Worm (Caenorhabditis elegans) whole organism, dauer: ENCODE results near the gene chtb-2.

Source experiments
- unc-62 ChIP-seq: sonication (generic microtip); optimal IDR thresholded peaks from 2 replicates; lab custom pipeline; 2017; ENCODE audit warnings: missing biosample characterization, missing genetic modification reagents, missing genetic modification characterization

Gene chtb-2

DNA sequence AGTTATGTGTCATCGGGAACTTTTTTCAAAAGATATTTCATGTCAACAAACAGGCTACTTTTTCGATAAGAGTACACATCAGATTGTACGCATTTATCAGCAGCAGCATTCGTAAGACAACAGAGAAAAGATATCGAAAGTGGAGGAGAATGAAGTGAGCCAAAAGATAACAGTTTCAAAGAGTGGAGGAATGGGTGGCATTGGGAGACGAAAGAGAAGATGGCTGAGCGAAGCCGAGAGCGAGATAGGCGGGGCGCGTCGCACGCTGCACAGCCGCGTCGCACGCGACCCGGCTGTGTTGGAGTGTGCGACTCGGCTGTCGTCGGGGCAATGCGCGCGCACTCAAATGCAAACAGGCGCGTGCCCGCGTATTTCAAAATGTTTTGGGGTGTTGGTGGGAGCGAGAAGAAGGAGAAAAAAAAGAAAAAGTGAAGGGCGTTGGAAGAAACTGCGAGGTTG is 18.9 kb upstream of the chtb-2 start:
- TF ChIP-seq unc-62 (GFP tag; lab: Kevin White, UChicago) = no peak

DNA sequence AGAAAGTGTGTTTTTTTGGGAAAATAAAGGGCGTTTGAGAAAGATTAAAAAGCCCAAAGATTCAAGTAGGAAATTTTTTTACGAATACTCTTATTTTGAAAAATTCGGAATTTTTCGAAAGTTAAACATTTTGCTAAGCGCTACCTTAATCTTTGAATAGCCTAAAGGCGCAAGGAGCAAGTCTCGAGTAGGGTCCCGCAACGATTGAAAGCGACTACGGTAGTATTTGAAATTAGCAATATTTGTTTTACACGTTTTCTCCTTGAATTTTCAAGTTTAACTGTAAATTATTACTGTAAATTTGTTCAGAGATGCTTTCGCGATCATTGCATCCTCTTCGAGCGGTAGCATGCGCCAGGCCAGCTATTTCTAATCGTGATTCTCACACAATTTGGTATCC is 18.1 kb upstream of the chtb-2 start, which contains the start of gene nduf-2.2:
nduf-2.2 (plus strand) TSS at position 310 of the 400 bp plus-strand sequence.
- no peak for TF ChIP-seq unc-62 (GFP tag; lab: Kevin White, UChicago)

DNA sequence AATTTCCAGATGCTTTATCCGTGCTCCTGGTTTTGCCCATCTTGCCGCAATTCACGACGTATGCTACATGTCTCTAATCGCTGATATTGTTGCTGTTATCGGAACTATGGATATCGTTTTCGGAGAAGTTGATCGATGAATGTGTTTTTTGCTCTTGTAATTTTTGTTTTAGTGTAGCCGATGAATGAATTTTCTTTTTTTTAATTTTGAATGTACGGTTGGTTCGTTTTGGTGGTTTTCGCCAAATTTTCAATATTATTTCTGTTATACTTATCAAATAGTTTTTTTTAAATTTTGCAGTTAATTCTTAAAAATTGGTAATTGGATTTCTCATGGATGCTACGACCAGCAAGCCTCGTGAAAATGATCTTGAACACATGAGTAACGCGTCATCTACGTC is 16.0 kb upstream of the chtb-2 start, which contains the start of gene T26A5.2:
T26A5.2 (plus strand) TSS at position 301 of the 400 bp plus-strand sequence.
- TF ChIP-seq unc-62 (GFP tag; lab: Kevin White, UChicago) = no peak

DNA sequence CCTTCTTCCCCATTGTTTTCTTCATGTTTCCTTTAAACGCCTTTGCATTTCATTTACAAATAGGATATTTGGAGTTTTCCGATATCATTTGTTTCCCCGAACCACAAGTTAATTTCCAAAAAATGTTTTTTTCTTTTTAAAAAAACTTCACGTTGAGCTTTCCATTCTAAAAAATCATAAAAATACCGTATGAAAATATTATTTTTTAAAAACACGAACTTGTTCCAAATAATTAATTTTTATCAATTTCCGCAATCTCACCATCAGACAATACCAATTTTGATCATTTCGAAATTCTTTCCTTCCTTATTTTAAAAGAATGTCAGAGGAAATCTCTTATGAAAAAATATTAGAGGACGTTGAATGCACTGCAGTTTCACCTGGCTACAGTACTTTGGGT is 11.6 kb upstream of the chtb-2 start, which contains the start of gene wht-6:
wht-6 (plus strand) TSS at position 301 of the 400 bp plus-strand sequence.
- no peak for TF ChIP-seq unc-62 (GFP tag; lab: Kevin White, UChicago)

DNA sequence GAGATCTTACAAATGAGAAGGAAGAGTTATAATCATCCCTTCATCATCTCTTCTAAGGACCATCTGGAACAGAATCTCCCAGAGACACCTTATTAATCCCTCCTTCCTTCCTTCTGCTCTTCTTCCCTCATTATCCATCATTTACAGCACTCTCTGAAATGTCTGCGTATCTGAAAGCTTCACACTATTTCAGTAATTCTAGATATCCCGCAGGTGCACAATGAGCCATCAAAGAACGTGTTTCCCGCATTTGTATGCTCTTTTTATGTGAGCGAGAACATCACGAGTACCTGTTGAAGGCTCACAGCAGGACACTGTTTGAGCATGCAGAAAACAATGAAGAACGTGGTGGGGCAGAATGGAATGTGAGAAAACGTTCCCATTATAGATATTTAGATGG is 6.6 kb upstream of the chtb-2 start:
- no peak for TF ChIP-seq unc-62 (GFP tag; lab: Kevin White, UChicago)

DNA sequence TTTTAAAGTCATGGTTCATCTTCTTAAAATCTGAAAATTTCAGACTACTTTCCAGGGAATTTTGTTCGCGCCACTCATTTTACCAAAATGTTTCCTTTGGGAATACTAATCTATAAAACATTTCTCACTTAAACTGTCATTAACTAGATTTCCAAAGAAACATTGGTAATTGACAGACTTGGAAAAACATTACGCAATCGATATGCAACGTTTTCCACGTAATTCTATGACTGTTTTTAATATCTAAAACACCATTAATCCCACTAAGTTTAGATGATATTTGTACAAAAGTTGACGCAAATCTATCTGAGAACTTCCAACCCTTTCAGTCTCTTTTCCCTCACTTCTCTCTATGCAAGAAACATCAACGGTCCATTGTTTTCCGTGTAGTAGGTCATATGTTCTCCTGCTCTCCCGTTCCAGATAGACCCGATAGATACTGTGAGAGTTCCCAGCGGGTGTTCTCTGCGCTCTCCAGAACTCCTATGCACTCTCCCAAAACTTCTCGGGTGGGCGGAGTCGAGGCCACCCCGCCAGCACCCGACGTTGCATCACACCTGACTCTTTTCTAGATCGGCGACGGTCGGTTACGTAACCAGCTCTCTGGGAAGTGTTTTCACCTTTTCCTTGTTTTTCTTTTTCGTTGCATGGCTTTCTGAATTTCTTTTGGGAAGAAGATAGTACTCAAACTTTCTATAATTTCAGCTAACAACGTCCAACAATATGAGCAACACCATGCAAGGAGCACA is 4.6 kb upstream of the chtb-2 start, which contains the start of gene zip-8:
zip-8 (plus strand) TSS at position 700 of the 749 bp plus-strand sequence.
- no peak for TF ChIP-seq unc-62 (GFP tag; lab: Kevin White, UChicago)

DNA sequence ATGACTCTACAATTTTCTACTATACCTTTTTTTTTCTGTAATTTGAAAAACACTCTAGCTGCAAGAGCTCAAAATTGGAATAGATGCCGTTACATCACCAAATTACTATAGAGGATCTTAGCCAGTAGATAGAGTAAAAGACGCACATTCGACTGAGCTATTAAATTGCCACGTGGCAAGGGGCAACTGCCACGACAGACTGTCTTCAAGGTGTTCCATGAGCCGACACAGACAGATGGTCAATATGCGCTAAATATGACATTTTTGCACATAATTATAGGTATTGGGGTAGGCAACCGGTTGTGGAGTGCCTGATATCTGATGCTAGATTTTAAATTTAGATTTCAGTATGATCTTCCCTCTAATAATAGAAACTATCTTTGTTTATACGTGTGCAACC is 3.6 kb upstream of the chtb-2 start:
- TF ChIP-seq unc-62 (GFP tag; lab: Kevin White, UChicago) = no peak

DNA sequence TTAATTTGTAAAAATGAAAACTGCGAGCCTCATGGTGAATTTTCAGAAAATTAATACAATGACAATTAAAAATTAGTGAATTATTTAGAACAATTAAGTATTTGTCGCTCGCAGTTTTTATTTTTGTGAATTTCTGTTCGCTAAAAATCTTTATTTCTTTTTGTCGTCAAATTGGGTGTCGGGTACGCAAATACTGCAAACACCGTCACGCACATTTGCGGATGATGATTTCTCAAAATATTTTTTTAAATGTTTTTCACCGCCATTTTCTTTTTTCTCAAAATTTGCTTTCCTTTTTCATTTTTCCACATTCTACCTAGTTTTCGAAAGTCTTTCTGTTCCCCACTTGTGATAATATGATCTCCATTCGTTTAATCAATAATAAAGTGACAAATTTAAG is 5.9 kb downstream of the chtb-2 start:
- TF ChIP-seq unc-62 (GFP tag; lab: Kevin White, UChicago) = no peak

DNA sequence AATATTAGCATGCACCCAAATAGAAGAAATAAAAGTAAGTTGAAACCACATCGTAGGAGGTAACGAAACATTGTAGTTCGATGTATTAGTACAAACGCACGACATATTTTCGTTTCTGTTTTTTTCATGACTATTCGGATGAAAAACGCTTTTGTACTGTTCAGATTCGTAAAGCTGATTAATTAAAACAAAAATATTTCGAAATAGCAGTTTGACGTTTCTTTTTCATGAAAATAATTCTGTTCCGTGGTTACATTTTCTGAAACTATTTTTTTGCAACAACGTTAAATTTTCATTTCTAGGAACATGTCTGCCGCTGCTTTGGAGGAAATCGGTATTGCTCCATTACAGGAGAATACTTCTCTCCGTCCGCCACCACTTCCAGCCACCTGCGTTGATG is 6.5 kb downstream of the chtb-2 start, which contains the start of gene rpt-3:
rpt-3 (plus strand) TSS at position 301 of the 400 bp plus-strand sequence.
- TF ChIP-seq unc-62 (GFP tag; lab: Kevin White, UChicago) = no peak

DNA sequence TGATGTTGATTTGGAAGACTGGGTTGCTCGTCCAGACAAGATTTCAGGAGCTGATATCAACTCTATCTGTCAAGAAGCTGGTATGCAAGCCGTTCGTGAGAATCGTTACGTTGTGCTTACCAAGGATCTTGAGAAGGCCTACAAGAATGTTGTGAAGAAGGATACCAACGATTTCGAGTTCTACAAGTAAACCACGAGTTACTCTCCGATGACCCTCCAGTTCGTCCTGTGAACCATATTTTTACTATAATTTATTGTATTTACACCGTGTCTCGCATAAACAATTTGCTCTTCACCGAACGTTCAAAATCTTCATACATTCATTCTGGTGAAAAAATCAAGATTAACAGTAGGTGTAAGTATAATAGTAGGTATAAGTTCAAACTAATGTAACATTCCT is 8.0 kb downstream of the chtb-2 start:
- TF ChIP-seq unc-62 (GFP tag; lab: Kevin White, UChicago) = no peak

DNA sequence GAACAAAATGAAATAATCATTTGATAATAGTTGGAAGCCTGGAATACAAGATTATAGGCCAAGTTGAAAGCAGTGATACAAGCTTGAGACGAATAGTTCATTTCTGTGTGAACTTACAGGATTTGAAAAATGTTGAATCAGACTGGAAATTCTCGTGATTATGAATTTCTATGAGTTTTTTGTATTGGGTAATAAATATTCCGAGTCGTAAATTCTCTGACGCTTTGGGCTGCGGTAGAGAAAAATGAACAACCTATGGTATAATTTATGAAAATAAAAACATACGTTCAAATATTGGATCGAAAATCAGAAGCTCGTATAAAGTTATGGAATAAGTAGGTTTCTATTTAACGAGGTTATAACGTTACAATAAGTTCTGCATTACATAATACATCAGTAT is 9.8 kb downstream of the chtb-2 start, which contains the start of gene srb-11:
srb-11 (minus strand) TSS at position 101 of the 400 bp plus-strand sequence.
- TF ChIP-seq unc-62 (GFP tag; lab: Kevin White, UChicago) = no peak

DNA sequence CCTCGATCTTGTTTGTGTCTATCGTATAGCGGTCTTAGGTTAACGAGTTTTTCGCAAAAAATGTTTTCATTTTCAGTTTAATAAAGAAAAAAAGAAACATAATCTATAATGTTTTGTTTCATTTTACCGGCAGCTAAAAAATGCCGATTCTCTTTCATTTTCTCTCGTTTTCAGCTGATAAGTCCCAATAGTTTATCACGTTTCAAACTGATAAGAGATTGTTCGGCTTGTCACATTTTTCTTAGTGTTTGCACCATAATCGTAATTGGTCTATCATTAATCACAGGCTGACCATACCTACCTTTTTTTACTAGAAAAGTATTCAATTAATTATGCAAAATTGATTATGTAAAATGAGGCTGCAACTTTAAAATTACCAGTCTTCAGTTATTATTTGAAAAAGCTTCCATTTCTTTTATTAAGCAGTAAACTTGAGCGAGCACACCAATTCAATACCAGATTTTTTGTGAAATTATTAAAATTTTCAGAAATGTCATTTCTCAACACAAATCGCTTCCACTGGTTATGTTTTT is 12.2 kb downstream of the chtb-2 start, which contains the start of gene F23F12.13:
F23F12.13 (plus strand) TSS at position 483 of the 533 bp plus-strand sequence.
- TF ChIP-seq unc-62 (GFP tag; lab: Kevin White, UChicago) = no peak

DNA sequence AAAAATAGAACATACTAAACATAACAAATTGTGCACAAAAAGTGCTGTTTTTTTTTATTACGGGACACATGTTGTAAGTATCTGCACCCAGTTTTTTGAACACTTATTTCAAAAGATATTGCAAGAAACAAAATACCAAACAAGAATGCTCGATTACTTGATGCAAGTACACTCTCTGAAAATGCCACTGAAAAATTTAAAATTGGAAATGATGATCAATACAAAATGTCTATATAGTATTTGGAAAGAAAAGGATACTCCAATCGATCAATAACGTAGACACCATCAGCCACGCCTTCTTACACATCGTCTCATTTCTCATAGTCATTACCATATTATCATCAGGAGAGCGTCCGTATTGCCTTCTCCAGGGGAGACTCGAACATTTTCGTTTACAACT is 15.2 kb downstream of the chtb-2 start, which contains the start of gene sdz-15:
sdz-15 (plus strand) TSS at position 301 of the 400 bp plus-strand sequence.
- no peak for TF ChIP-seq unc-62 (GFP tag; lab: Kevin White, UChicago)

DNA sequence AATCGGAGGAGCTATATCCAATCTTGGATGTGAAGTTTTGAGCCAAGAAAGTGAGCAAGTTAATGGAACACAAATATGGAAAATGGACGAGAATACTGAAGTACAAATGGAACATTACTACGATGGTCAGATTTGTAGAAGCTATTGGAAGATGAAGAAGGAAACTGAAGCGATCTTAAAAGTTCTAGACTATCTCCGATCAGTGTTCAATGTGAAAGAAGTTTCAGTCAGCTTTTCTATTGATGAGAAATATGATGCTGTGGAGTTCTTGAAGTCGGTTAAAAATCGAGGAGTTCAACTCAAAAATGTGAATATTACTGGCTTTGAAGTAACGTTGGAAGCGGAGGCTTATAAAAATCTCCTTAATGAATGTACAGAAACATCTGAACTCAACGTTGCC is 16.1 kb downstream of the chtb-2 start:
- no peak for TF ChIP-seq unc-62 (GFP tag; lab: Kevin White, UChicago)

DNA sequence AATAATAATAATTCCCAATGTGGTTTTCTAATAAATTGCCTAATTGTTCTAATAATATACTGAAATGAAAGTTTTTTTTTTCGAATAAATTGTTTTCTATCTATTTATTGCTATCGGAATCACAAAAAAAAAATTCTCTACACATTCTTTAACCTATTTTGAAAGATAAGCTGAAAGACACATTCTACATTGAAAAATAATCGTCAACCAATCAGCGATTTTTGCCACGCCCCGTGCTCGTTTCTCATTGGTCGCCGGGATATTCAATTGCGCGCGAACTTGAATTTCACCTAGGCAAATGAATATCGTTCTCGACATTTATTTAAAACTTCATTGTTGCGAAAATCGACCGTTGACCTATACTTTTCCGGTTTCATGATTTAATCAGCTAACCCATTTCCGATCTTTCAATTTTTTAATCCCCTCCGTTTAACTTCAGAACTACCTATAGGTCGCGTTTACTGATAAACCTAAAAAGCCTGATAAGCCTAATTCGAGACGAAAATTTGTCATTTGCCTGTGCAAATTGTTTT is 17.1 kb downstream of the chtb-2 start, which contains the start of gene F23F12.3:
F23F12.3 (plus strand) TSS at position 483 of the 533 bp plus-strand sequence.
- TF ChIP-seq unc-62 (GFP tag; lab: Kevin White, UChicago) = no peak

DNA sequence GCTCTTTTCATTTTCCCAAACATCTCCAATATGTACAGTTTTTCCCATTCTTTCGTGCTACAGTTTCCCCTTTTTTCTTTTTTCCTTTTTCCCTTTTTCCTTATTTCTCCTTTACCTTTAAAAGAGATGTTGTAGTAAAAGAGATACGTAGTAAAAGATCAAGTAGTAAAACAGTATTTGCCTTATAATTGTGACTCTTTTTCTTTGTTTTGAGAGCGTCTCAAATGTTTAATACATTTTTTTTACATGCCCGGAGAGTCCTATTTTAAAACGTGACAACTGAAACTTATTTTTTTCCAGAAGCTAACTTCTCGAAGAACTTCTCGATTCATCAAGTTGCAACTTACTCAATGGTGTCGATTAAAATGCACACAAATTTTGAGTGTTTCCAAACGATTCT is 24.8 kb downstream of the chtb-2 start, which contains the start of gene F23F12.12:
F23F12.12 (plus strand) TSS at position 301 of the 400 bp plus-strand sequence.
- no peak for TF ChIP-seq unc-62 (GFP tag; lab: Kevin White, UChicago)
